Fruit fly (Drosophila melanogaster) whole organism, embryonic: ENCODE data around the gene Pi3K68D.

ENCODE experiments used
- Stat92E ChIP-seq, 3 experiments: fragments of >200 bp in 2 of 3; fragments of 200-800 bp in 1 of 3; sonication (Bioruptor generic) in 1 of 3; optimal IDR thresholded peaks; 2 replicates each; lab custom pipeline; 2017 to 2019; ENCODE audit warnings: missing biosample characterization in 3 of 3, missing genetic modification characterization in 3 of 3, mild to moderate bottlenecking in 1 of 3, moderate library complexity in 1 of 3
- gem ChIP-seq: fragments of 200-800 bp; sonication (Bioruptor generic); optimal IDR thresholded peaks from 2 replicates; lab custom pipeline; 2019; ENCODE audit warnings: missing biosample characterization, mild to moderate bottlenecking, missing genetic modification characterization, moderate library complexity

DNA sequence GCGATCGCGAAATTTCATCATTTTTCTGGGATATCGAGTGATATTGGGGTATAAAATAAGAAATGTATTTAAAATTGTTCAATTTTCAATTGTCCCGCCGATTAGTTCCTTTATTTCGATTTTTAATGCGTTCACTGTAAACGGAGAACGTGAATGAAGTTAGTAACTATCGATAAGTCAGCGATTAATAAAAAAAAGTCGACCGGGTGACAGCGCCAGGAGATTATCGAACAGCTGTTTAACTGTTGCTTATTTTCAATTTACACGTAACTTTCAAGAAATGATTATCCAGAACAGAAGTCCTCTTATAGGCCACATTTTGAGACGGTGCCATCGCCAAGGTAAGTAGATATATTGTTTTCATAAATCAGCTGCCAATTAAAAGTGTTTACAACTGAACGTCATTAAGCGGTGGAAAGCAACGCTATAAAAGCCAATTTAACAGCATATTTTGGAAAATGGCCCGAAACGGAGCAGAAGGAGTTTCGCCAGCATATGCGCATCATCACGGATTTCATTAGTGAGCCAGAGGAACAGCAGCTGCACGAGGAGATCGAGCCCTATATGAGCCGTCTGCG, 25.5 kb upstream of the Pi3K68D start, which contains the start of gene CG14130:
- no peak for TF ChIP-seq Stat92E (GFP tag; optimal IDR thresholded peaks at IDR 0.05; lab: Kevin White, UChicago)
- TF ChIP-seq gem (tag; lab: Kevin White, UChicago), result no peak
